Fruit fly (Drosophila melanogaster): ENCODE results near the gene CG44815.

Gene CG44815

DNA sequence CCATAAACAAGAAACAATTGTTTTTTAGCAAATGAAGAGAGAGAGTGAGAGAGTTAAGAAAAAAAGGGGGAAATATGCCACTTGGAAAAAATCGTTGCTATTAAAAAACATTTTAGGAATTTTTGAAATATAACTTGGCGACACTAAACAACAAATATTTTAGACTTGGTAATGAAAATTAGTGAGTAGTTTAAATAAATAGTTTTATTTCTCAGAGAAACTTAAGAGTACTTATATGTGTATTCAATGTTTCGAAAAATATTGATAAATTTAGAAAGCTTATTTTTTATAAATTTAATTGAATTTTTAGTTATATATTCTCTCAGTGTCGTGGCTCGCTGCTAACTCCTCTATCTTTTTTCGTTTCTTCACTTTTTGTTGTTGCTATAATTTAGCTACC, 39.9 kb upstream of the CG44815 start (continued):
- TF ChIP-seq Blimp-1 (GFP tag; optimal IDR thresholded peaks at IDR 0.05) (peak; percentile 45), unpg (GFP tag; optimal IDR thresholded peaks at IDR 0.05) (peak; percentile 15), eve (GFP tag; optimal IDR thresholded peaks at IDR 0.05) (peak in 1 of 2 experiments; percentile 27), lola (GFP tag; optimal IDR thresholded peaks at IDR 0.05) (peak in 1 of 3 experiments; percentile 19), sr (GFP tag; IDR thresholded peaks at IDR 0.05) (no peak), CG6791 (GFP tag; IDR thresholded peaks at IDR 0.05; ENCODE audit: partially characterized antibody) (no peak), nerfin-1 (tag; optimal IDR thresholded peaks at IDR 0.05) (no peak), Elba2 (GFP tag; optimal IDR thresholded peaks at IDR 0.05) (no peak), CG8290 (GFP tag; optimal IDR thresholded peaks at IDR 0.05) (no peak), CG8290 (tag; optimal IDR thresholded peaks at IDR 0.05) (no peak), Sox100B (GFP tag; optimal IDR thresholded peaks at IDR 0.05) (peak; percentile 38), Ssrp (tag; optimal IDR thresholded peaks at IDR 0.05) (peak; percentile 19), CG7839 (tag; optimal IDR thresholded peaks at IDR 0.05) (peak; percentile 40), gem (tag; optimal IDR thresholded peaks at IDR 0.05) (peak; percentile 62), ATbp (GFP tag; optimal IDR thresholded peaks at IDR 0.05) (peak; percentile 4), CG4707 (GFP tag; optimal IDR thresholded peaks at IDR 0.05) (no peak), CG8924 (tag; optimal IDR thresholded peaks at IDR 0.05) (peak; percentile 3), CG10462 (GFP tag; optimal IDR thresholded peaks at IDR 0.05) (no peak), Xrp1 (GFP tag; IDR thresholded peaks at IDR 0.05) (peak; percentile 48; the same call in 1 of the 2 replicates), CG9727 (GFP tag; optimal IDR thresholded peaks at IDR 0.05) (peak; percentile 13), pho (GFP tag; optimal IDR thresholded peaks at IDR 0.05) (no peak), CG12391 (tag; optimal IDR thresholded peaks at IDR 0.05) (peak; percentile 15), nmo (GFP tag; optimal IDR thresholded peaks at IDR 0.05) (peak; percentile 51), CG14710 (tag; optimal IDR thresholded peaks at IDR 0.05) (peak; percentile 30), phol (tag; optimal IDR thresholded peaks at IDR 0.05) (peak; percentile 57), CG17359 (tag; optimal IDR thresholded peaks at IDR 0.05) (peak; percentile 40), fd96Cb (tag; optimal IDR thresholded peaks at IDR 0.05) (peak; percentile 43), Sox102F (GFP tag; optimal IDR thresholded peaks at IDR 0.05) (peak; percentile 54), CG2678 (tag; optimal IDR thresholded peaks at IDR 0.05) (peak; percentile 49), mld (GFP tag; IDR thresholded peaks at IDR 0.05; ENCODE audit: partially characterized antibody) (no peak), bsh (GFP tag; optimal IDR thresholded peaks at IDR 0.05) (peak in 1 of 2 experiments; percentile 26), grau (tag; optimal IDR thresholded peaks at IDR 0.05) (peak; percentile 20), CG18599 (GFP tag; optimal IDR thresholded peaks at IDR 0.05) (no peak), CG13424 (tag; optimal IDR thresholded peaks at IDR 0.05) (no peak), MBD-R2 (GFP tag; IDR thresholded peaks at IDR 0.05) (no peak), CG18262 (tag; optimal IDR thresholded peaks at IDR 0.05) (peak; percentile 60), CG31441 (GFP tag; IDR thresholded peaks at IDR 0.05) (peak; percentile 44), dmrt11E (tag; optimal IDR thresholded peaks at IDR 0.05) (peak; percentile 14), CG10979 (tag; optimal IDR thresholded peaks at IDR 0.05) (peak; percentile 60), CG17829 (tag; optimal IDR thresholded peaks at IDR 0.05) (peak; percentile 36), CG6689 (GFP tag; IDR thresholded peaks at IDR 0.05) (0 out of 2 replicates have a peak, but pooled peaks have one; percentile 10), az2 (GFP tag; optimal IDR thresholded peaks at IDR 0.05) (peak; percentile 1), Hr51 (GFP tag; optimal IDR thresholded peaks at IDR 0.05) (peak in 1 of 2 experiments; percentile 27), D19A (tag; optimal IDR thresholded peaks at IDR 0.05) (peak; percentile 22)
